Fruit fly (Drosophila melanogaster): ENCODE data around the gene Mt2.

The Mt2 gene

DNA sequence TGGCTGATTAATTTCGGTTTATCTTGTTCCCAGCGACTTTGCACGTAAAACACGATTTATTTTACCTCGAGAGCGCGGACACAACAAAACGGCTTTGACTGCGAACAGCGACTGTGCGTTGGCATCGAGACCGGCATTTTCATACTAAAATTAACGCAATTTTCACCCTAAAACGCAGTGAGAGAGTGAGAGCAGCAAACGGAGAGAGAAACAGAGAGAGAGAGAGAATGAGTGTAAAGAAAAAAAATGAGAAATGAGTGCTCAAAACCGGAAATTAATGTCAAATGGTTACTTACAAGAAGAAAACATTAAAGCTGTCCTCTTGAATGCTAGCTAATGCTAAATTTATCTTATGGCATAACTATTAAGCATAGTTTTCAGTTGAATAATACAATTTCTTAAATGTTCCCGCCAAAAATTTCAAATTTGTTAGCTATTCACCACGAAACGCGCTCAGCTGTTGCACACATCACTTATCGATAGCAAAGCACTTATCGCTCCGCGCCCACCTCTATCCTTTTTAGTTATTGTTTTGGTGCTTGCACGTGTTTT, 40.4 kb upstream of the Mt2 start, which contains the start of the genes JhI-21, RpL7-like and CG34164 (continued):
- TF ChIP-seq CG16779 (GFP tag; IDR thresholded peaks at IDR 0.05) (no peak), CG10321 (GFP tag; IDR thresholded peaks at IDR 0.05) (no peak), ato (GFP tag; IDR thresholded peaks at IDR 0.05; ENCODE audit: partially characterized antibody) (peak; percentile 31; the same call in 1 of the 2 replicates), CG17829 (tag; optimal IDR thresholded peaks at IDR 0.05) (peak; percentile 8), CG2889 (GFP tag; IDR thresholded peaks at IDR 0.05) (no peak), Trl (optimal IDR thresholded peaks at IDR 0.05) (peak; percentile 96 to 99), Trl (GFP tag; optimal IDR thresholded peaks at IDR 0.05) (peak; percentile 62), CG7987 (GFP tag; optimal IDR thresholded peaks at IDR 0.05) (no peak), tin (GFP tag; optimal IDR thresholded peaks at IDR 0.05) (no peak), CG4617 (GFP tag; optimal IDR thresholded peaks at IDR 0.05; ENCODE audit: borderline replicate concordance) (peak; percentile 30), CG18262 (tag; optimal IDR thresholded peaks at IDR 0.05) (peak; percentile 21), CG9932 (GFP tag; IDR thresholded peaks at IDR 0.05) (no peak), zen (tag; optimal IDR thresholded peaks at IDR 0.05) (peak; percentile 8), ase (GFP tag; IDR thresholded peaks at IDR 0.05) (no peak), CG13287 (GFP tag; IDR thresholded peaks at IDR 0.05; ENCODE audit: partially characterized antibody) (peak; percentile 77), NK7.1 (GFP tag; optimal IDR thresholded peaks at IDR 0.05) (no peak), gem (tag; optimal IDR thresholded peaks at IDR 0.05) (no peak), Aef1 (GFP tag; IDR thresholded peaks at IDR 0.05) (no peak), CG12769 (tag; optimal IDR thresholded peaks at IDR 0.05) (no peak), CG6765 (GFP tag; optimal IDR thresholded peaks at IDR 0.05) (peak; percentile 9), E2f2 (GFP tag; IDR thresholded peaks at IDR 0.05) (peak; percentile 98), CG18476 (GFP tag; optimal IDR thresholded peaks at IDR 0.05) (no peak), Hand (GFP tag; optimal IDR thresholded peaks at IDR 0.05) (no peak), z (GFP tag; IDR thresholded peaks at IDR 0.05) (peak; percentile 73; the same call in 2 of the 3 replicates), wor (GFP tag; IDR thresholded peaks at IDR 0.05) (no peak), CG32772 (GFP tag; IDR thresholded peaks at IDR 0.05) (no peak), tgo (GFP tag; IDR thresholded peaks at IDR 0.05) (no peak), slou (GFP tag; optimal IDR thresholded peaks at IDR 0.05) (no peak), ssp (GFP tag; IDR thresholded peaks at IDR 0.05) (no peak), Med (GFP tag) (peak; percentile 71), lbe (GFP tag; optimal IDR thresholded peaks at IDR 0.05) (peak; percentile 69), dan (GFP tag; IDR thresholded peaks at IDR 0.05) (no peak), CG7357 (GFP tag; IDR thresholded peaks at IDR 0.05) (no peak), CG8924 (tag; optimal IDR thresholded peaks at IDR 0.05) (peak; percentile 35), inv (GFP tag; IDR thresholded peaks at IDR 0.05; ENCODE audit: partially characterized antibody) (peak; percentile 30; the same call in 1 of the 2 replicates), sr (GFP tag; IDR thresholded peaks at IDR 0.05) (no peak), CG10366 (GFP tag; IDR thresholded peaks at IDR 0.05) (no peak), bigmax (GFP tag; optimal IDR thresholded peaks at IDR 0.05) (no peak), CG10147 (GFP tag; optimal IDR thresholded peaks at IDR 0.05) (peak; percentile 28), CG6854 (GFP tag; optimal IDR thresholded peaks at IDR 0.05) (peak; percentile 30), stc (GFP tag; IDR thresholded peaks at IDR 0.05) (no peak), vvl (GFP tag; IDR thresholded peaks at IDR 0.05) (peak; percentile 14; the same call in 1 of the 2 replicates), CG12219 (GFP tag; optimal IDR thresholded peaks at IDR 0.05) (no peak), CG1024 (GFP tag; IDR thresholded peaks at IDR 0.05) (peak; percentile 35; the same call in 1 of the 2 replicates), eve (GFP tag; optimal IDR thresholded peaks at IDR 0.05) (no peak), CG11560 (tag; IDR thresholded peaks at IDR 0.05) (no peak), crp (GFP tag; optimal IDR thresholded peaks at IDR 0.05) (peak in 1 of 2 experiments; percentile 79), CG7839 (tag; optimal IDR thresholded peaks at IDR 0.05) (no peak), BEAF-32 (GFP tag; optimal IDR thresholded peaks at IDR 0.05) (peak; percentile 71), eyg (GFP tag; optimal IDR thresholded peaks at IDR 0.05) (no peak), tio (GFP tag; optimal IDR thresholded peaks at IDR 0.05) (no peak)
